Fruit fly (Drosophila melanogaster) whole organism, embryonic: ENCODE measurements around the gene brv3.

ENCODE experiments used
- CG12104 ChIP-seq: fragments of 200-800 bp; sonication (Bioruptor generic); optimal IDR thresholded peaks from 3 replicates; lab custom pipeline; 2016; ENCODE audit warnings: missing biosample characterization, missing genetic modification characterization
- CG13775 ChIP-seq: fragments of 200-800 bp; sonication (Bioruptor generic); optimal IDR thresholded peaks from 3 replicates; lab custom pipeline; 2017; ENCODE audit warnings: missing biosample characterization, mild to moderate bottlenecking, missing genetic modification characterization
- CG4404 ChIP-seq: fragments of 200-800 bp; sonication (Bioruptor generic); IDR thresholded peaks from 2 replicates; pipeline ENCODE4 v1.3.6; 2022; ENCODE audit warnings: missing biosample characterization, missing genetic modification characterization
- Sin3A ChIP-seq: fragments of >200 bp; optimal IDR thresholded peaks from 2 replicates; lab custom pipeline; 2018
- Spps ChIP-seq: fragments of 200-800 bp; sonication (Bioruptor generic); optimal IDR thresholded peaks from 2 replicates; lab custom pipeline; 2018; ENCODE audit warnings: missing biosample characterization, mild to moderate bottlenecking, missing genetic modification characterization
- Xrp1 ChIP-seq: fragments of 200-800 bp; sonication (Bioruptor generic); IDR thresholded peaks from 2 replicates; pipeline ENCODE4 v1.3.6; 2022; ENCODE audit warnings: missing biosample characterization, missing genetic modification characterization
- ci ChIP-seq: fragments of 200-800 bp; sonication (Bioruptor generic); IDR thresholded peaks from 3 replicates; pipeline ENCODE4 v1.3.6; 2022; ENCODE audit warnings: missing biosample characterization, missing genetic modification characterization
- crp ChIP-seq, 2 experiments: fragments of 200-800 bp; sonication (Bioruptor generic); optimal IDR thresholded peaks; 2 replicates in 1 of 2; 3 replicates in 1 of 2; lab custom pipeline; 2017; ENCODE audit warnings: missing biosample characterization in 2 of 2, missing genetic modification characterization in 2 of 2, mild to moderate bottlenecking in 1 of 2, moderate library complexity in 1 of 2
- eve ChIP-seq, 2 experiments: fragments of >200 bp; optimal IDR thresholded peaks; 2 replicates each; lab custom pipeline; 2017; ENCODE audit warnings: missing biosample characterization in 2 of 2, missing genetic modification characterization in 2 of 2
- slou ChIP-seq: fragments of 200-800 bp; sonication (Bioruptor generic); optimal IDR thresholded peaks from 3 replicates; lab custom pipeline; 2016; ENCODE audit warnings: missing biosample characterization, missing genetic modification characterization

- TF ChIP-seq Spps (tag; lab: Kevin White, UChicago), result no peak
- TF ChIP-seq Xrp1 (GFP tag; lab: Robert Waterston, UW), result no peak
- TF ChIP-seq Sin3A (lab: Kevin White, UChicago), result no peak
- TF ChIP-seq CG4404 (GFP tag; lab: Robert Waterston, UW), result no peak
- TF ChIP-seq CG12104 (GFP tag; lab: Kevin White, UChicago), result no peak
- no peak for TF ChIP-seq ci (GFP tag; lab: Robert Waterston, UW)
- TF ChIP-seq slou (GFP tag; lab: Kevin White, UChicago), result no peak
- TF ChIP-seq eve (GFP tag; optimal IDR thresholded peaks at IDR 0.05; lab: Kevin White, UChicago), result no peak
- TF ChIP-seq CG13775, result no peak
- no peak for TF ChIP-seq crp (GFP tag; optimal IDR thresholded peaks at IDR 0.05; lab: Kevin White, UChicago)
These were observed 12.6 kb upstream of the brv3 start for dm6 chrX:2636825-2637535.
